Worm (Caenorhabditis elegans) whole organism, young adult: ENCODE results near the gene exos-1.

ENCODE experiments used
- B0035.1 ChIP-seq: sonication (generic microtip); optimal IDR thresholded peaks from 2 replicates; lab custom pipeline; 2016; ENCODE audit warnings: missing genetic modification characterization, mild to moderate bottlenecking, missing compliant biosample characterization, missing genotype, missing genetic modification reagents
- B0261.1 ChIP-seq: sonication (generic microtip); optimal IDR thresholded peaks from 2 replicates; lab custom pipeline; 2016; ENCODE audit warnings: mild to moderate bottlenecking, missing genetic modification characterization, moderate library complexity, missing compliant biosample characterization
- F10E7.11 ChIP-seq: sonication (generic microtip); optimal IDR thresholded peaks from 2 replicates; lab custom pipeline; 2017; ENCODE audit warnings: mild to moderate bottlenecking, missing genetic modification characterization, moderate library complexity, missing compliant biosample characterization
- F33H1.4 ChIP-seq: fragments of 200-800 bp; sonication (Bioruptor generic); IDR thresholded peaks from 2 replicates; pipeline ENCODE4 v1.3.6; 2022; ENCODE audit warnings: missing genetic modification reagents, missing genetic modification characterization, missing compliant biosample characterization
- F39B2.1 ChIP-seq: fragments of 200-800 bp; sonication (Bioruptor generic); IDR thresholded peaks from 2 replicates; pipeline ENCODE4 v1.3.6; 2022; ENCODE audit warnings: missing genetic modification reagents, missing genetic modification characterization, missing compliant biosample characterization
- T26A5.8 ChIP-seq: sonication (generic microtip); optimal IDR thresholded peaks from 2 replicates; lab custom pipeline; 2016; ENCODE audit warnings: missing genetic modification characterization, missing compliant biosample characterization
- Y53F4B.3 ChIP-seq: fragments of 200-800 bp; sonication (Bioruptor generic); IDR thresholded peaks from 2 replicates; pipeline ENCODE4 v1.3.6; 2022; ENCODE audit warnings: missing genetic modification reagents, missing genetic modification characterization, missing compliant biosample characterization
- Y53G8AR.9 ChIP-seq: fragments of 200-800 bp; sonication (Bioruptor generic); conservative IDR thresholded peaks from 2 replicates; pipeline ENCODE4 v1.3.6; 2022; ENCODE audit warnings: missing genetic modification reagents, missing genetic modification characterization, missing compliant biosample characterization
- Y67H2A.10 ChIP-seq: fragments of 200-800 bp; sonication (Bioruptor generic); conservative IDR thresholded peaks from 2 replicates; pipeline ENCODE4 v1.3.6; 2022; ENCODE audit warnings: missing genetic modification reagents, missing genetic modification characterization, missing compliant biosample characterization
- Y79H2A.3 ChIP-seq: fragments of 200-800 bp; sonication (Bioruptor generic); conservative IDR thresholded peaks from 2 replicates; pipeline ENCODE4 v1.3.6; 2022; ENCODE audit warnings: missing genetic modification reagents, missing genetic modification characterization, missing compliant biosample characterization
- aptf-2 ChIP-seq: fragments of 200-800 bp; sonication (Bioruptor generic); conservative IDR thresholded peaks from 2 replicates; pipeline ENCODE4 v1.3.6; 2022; ENCODE audit warnings: missing genetic modification reagents, missing genetic modification characterization, missing compliant biosample characterization
- attf-3 ChIP-seq: fragments of 200-800 bp; sonication (Bioruptor generic); conservative IDR thresholded peaks from 2 replicates; pipeline ENCODE4 v1.3.6; 2022; ENCODE audit warnings: missing genetic modification reagents, missing genetic modification characterization, missing compliant biosample characterization
- bed-1 ChIP-seq: fragments of 200-800 bp; sonication (Bioruptor generic); IDR thresholded peaks from 2 replicates; pipeline ENCODE4 v1.3.6; 2022; ENCODE audit warnings: missing genetic modification reagents, missing genetic modification characterization, missing compliant biosample characterization
- dox-1 ChIP-seq: fragments of 200-800 bp; sonication (Bioruptor generic); IDR thresholded peaks from 2 replicates; pipeline ENCODE4 v1.3.6; 2022; ENCODE audit warnings: missing genetic modification reagents, missing genetic modification characterization, missing compliant biosample characterization
- dpff-1 ChIP-seq: sonication (generic microtip); optimal IDR thresholded peaks from 2 replicates; lab custom pipeline; 2017; ENCODE audit warnings: mild to moderate bottlenecking, missing genetic modification characterization, missing compliant biosample characterization
- dpl-1 ChIP-seq: fragments of 150-350 bp; optimal IDR thresholded peaks from 2 replicates; lab custom pipeline; 2014; ENCODE audit warnings: missing biosample characterization, missing genetic modification reagents, missing genetic modification characterization
- egl-44 ChIP-seq: fragments of 200-800 bp; sonication (Bioruptor generic); IDR thresholded peaks from 2 replicates; pipeline ENCODE4 v1.3.6; 2022; ENCODE audit warnings: missing genetic modification reagents, missing genetic modification characterization, missing compliant biosample characterization
- him-1 ChIP-seq: sonication (generic microtip); optimal IDR thresholded peaks from 2 replicates; lab custom pipeline; 2016; ENCODE audit warnings: missing genotype, missing genetic modification reagents, missing genetic modification characterization, missing compliant biosample characterization
- hmg-1.2 ChIP-seq: fragments of 200-800 bp; sonication (Bioruptor generic); IDR thresholded peaks from 2 replicates; pipeline ENCODE4 v1.3.6; 2022; ENCODE audit warnings: missing genetic modification reagents, missing genetic modification characterization, missing compliant biosample characterization
- hsf-1 ChIP-seq: fragments of 200-800 bp; sonication (Bioruptor generic); IDR thresholded peaks from 2 replicates; pipeline ENCODE4 v1.3.6; 2022; ENCODE audit warnings: missing genetic modification reagents, missing genetic modification characterization, missing compliant biosample characterization
- let-526 ChIP-seq: fragments of 200-800 bp; sonication (Bioruptor generic); IDR thresholded peaks from 2 replicates; pipeline ENCODE4 v1.3.6; 2022; ENCODE audit warnings: missing genetic modification reagents, missing genetic modification characterization, missing compliant biosample characterization
- let-607 ChIP-seq, 2 experiments: fragments of 200-800 bp in 1 of 2; sonication (Bioruptor generic) in 1 of 2; sonication (generic microtip) in 1 of 2; optimal IDR thresholded peaks; 2 replicates each; lab custom pipeline; 2016 to 2018; ENCODE audit warnings: mild to moderate bottlenecking in 2 of 2, missing compliant biosample characterization in 2 of 2, missing genetic modification characterization in 2 of 2, moderate library complexity in 2 of 2, missing genotype in 1 of 2
- lin-26 ChIP-seq: fragments of 200-800 bp; sonication (Bioruptor generic); IDR thresholded peaks from 2 replicates; pipeline ENCODE4 v1.3.6; 2022; ENCODE audit warnings: missing genetic modification reagents, missing genetic modification characterization, missing compliant biosample characterization
- lin-35 ChIP-seq, 3 experiments: fragments of 150-350 bp in 2 of 3; sonication (generic microtip) in 1 of 3; optimal IDR thresholded peaks; 2 replicates each; lab custom pipeline; 2014 to 2018; ENCODE audit warnings: missing biosample characterization in 3 of 3, missing genetic modification characterization in 3 of 3, missing genetic modification reagents in 3 of 3
- lin-54 ChIP-seq: fragments of 200-800 bp; sonication (Bioruptor generic); optimal IDR thresholded peaks from 2 replicates; lab custom pipeline; 2018; ENCODE audit warnings: mild to moderate bottlenecking, missing genetic modification characterization, missing compliant biosample characterization
- lsl-1 ChIP-seq: fragments of 200-800 bp; sonication (Bioruptor generic); optimal IDR thresholded peaks from 2 replicates; lab custom pipeline; 2018; ENCODE audit warnings: mild to moderate bottlenecking, missing genetic modification characterization, moderate library complexity, missing compliant biosample characterization
- madf-3 ChIP-seq: fragments of 200-800 bp; sonication (Bioruptor generic); IDR thresholded peaks from 2 replicates; pipeline ENCODE4 v1.3.6; 2022; ENCODE audit warnings: missing genetic modification reagents, missing genetic modification characterization, missing compliant biosample characterization
- mxl-1 ChIP-seq: sonication (generic microtip); optimal IDR thresholded peaks from 2 replicates; lab custom pipeline; 2016; ENCODE audit warnings: missing genetic modification characterization, missing compliant biosample characterization
- nfya-2 ChIP-seq: fragments of 200-800 bp; sonication (Bioruptor generic); IDR thresholded peaks from 2 replicates; pipeline ENCODE4 v1.3.6; 2022; ENCODE audit warnings: missing genetic modification reagents, missing genetic modification characterization, missing compliant biosample characterization
- nhr-120 ChIP-seq: fragments of 200-800 bp; sonication (Bioruptor generic); IDR thresholded peaks from 2 replicates; pipeline ENCODE4 v1.3.6; 2022; ENCODE audit warnings: missing genetic modification characterization, missing compliant biosample characterization
- nhr-90 ChIP-seq: sonication (generic microtip); optimal IDR thresholded peaks from 2 replicates; lab custom pipeline; 2016; ENCODE audit warnings: missing genotype, mild to moderate bottlenecking, missing genetic modification characterization, missing compliant biosample characterization
- pha-4 ChIP-seq: fragments of 150-350 bp; sonication (generic microtip); optimal IDR thresholded peaks from 2 replicates; lab custom pipeline; 2014; ENCODE audit warnings: missing biosample characterization, missing genetic modification reagents, missing genetic modification characterization
- repo-1 ChIP-seq: sonication (generic microtip); optimal IDR thresholded peaks from 2 replicates; lab custom pipeline; 2017; ENCODE audit warnings: mild to moderate bottlenecking, missing genetic modification characterization, missing compliant biosample characterization
- snpc-1.1 ChIP-seq: sonication (generic microtip); optimal IDR thresholded peaks from 2 replicates; lab custom pipeline; 2017; ENCODE audit warnings: missing genetic modification characterization, mild to moderate bottlenecking, missing compliant biosample characterization, antibody characterized with exemption, moderate library complexity, missing genotype, missing genetic modification reagents; ENCODE audit not compliant: insufficient read depth
- snpc-1.3 ChIP-seq: sonication (generic microtip); optimal IDR thresholded peaks from 2 replicates; lab custom pipeline; 2017; ENCODE audit warnings: missing genetic modification characterization, mild to moderate bottlenecking, missing compliant biosample characterization, antibody characterized with exemption, moderate library complexity, missing genotype, missing genetic modification reagents; ENCODE audit not compliant: insufficient read depth
- snpc-3.4 ChIP-seq: sonication (generic microtip); optimal IDR thresholded peaks from 2 replicates; lab custom pipeline; 2017; ENCODE audit warnings: missing genetic modification characterization, mild to moderate bottlenecking, missing compliant biosample characterization, antibody characterized with exemption, moderate library complexity, missing genotype, missing genetic modification reagents
- snpc-4 ChIP-seq, 5 experiments: fragments of 150-350 bp in 1 of 5; sonication (generic microtip) in 4 of 5; optimal IDR thresholded peaks; 2 replicates each; lab custom pipeline; 2014 to 2018; ENCODE audit warnings: missing genetic modification characterization in 5 of 5, missing biosample characterization in 3 of 5, antibody characterized with exemption in 2 of 5, mild to moderate bottlenecking in 2 of 5, missing compliant biosample characterization in 2 of 5, missing genotype in 2 of 5, moderate library complexity in 2 of 5, missing genetic modification reagents in 1 of 5
- somi-1 ChIP-seq: fragments of 200-800 bp; sonication (Bioruptor generic); optimal IDR thresholded peaks from 2 replicates; lab custom pipeline; 2018; ENCODE audit warnings: mild to moderate bottlenecking, missing genetic modification characterization, missing compliant biosample characterization
- xnd-1 ChIP-seq: sonication (generic microtip); optimal IDR thresholded peaks from 2 replicates; lab custom pipeline; 2016; ENCODE audit warnings: missing genotype, missing genetic modification reagents, missing genetic modification characterization, missing compliant biosample characterization
- zfh-2 ChIP-seq: fragments of 200-800 bp; sonication (Bioruptor generic); conservative IDR thresholded peaks from 2 replicates; pipeline ENCODE4 v1.3.6; 2022; ENCODE audit warnings: missing genetic modification reagents, missing genetic modification characterization, missing compliant biosample characterization
- ztf-26 ChIP-seq: sonication (generic microtip); optimal IDR thresholded peaks from 2 replicates; lab custom pipeline; 2017; ENCODE audit warnings: missing genetic modification characterization, missing compliant biosample characterization

exos-1 gene

DNA sequence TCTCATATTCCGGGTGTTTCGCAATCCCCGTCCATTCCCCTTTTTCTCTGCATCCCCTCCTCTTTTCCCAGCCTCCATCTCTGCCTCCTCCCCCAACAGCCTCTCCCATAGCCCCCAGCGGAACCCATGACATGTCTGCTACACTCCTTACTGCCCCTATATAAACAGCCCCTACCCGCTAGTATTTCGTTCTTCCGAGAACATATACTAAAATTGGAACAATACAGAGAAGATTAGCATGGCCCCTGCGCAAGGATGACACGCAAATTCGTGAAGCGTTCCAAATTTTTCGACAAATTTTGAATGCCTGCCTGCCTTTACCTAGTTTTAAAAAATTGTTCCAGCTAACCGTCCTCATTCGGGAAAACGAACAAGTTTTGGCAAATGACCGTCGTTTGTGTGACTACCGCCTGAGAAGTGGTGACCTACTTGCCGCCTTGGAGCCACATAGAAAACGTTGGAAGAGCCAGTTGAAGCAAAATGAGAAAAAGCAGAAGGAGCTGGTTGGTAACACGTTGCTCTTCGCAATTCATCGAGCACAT is 19.3 kb upstream of the exos-1 start (continued):
- TF ChIP-seq Y53F4B.3 (GFP tag; lab: Robert Waterston, UW) (peak; percentile 48; the same call in 1 of the 2 replicates), F39B2.1 (GFP tag; lab: Robert Waterston, UW) (peak; percentile 84), Y79H2A.3 (peak; percentile 93), lin-26 (GFP tag; lab: Robert Waterston, UW) (peak; percentile 98), lin-35 (GFP tag; optimal IDR thresholded peaks at IDR 0.05; lab: Kevin White, UChicago) (peak in 2 of 3 experiments; percentile 65 to 93), snpc-3.4 (tag; lab: Kevin White, UChicago) (peak; percentile 97), ztf-26 (peak; percentile 95), repo-1 (tag; lab: Kevin White, UChicago) (peak; percentile 97), dpl-1 (GFP tag; lab: Kevin White, UChicago) (peak; percentile 44), hmg-1.2 (GFP tag; lab: Robert Waterston, UW) (peak; percentile 96), let-526 (GFP tag; lab: Robert Waterston, UW) (peak; percentile 93), attf-3 (GFP tag; lab: Robert Waterston, UW) (peak; percentile 67), snpc-1.3 (tag; lab: Kevin White, UChicago) (peak; percentile 94), aptf-2 (GFP tag; lab: Robert Waterston, UW) (peak; percentile 71), hsf-1 (peak; percentile 79)

DNA sequence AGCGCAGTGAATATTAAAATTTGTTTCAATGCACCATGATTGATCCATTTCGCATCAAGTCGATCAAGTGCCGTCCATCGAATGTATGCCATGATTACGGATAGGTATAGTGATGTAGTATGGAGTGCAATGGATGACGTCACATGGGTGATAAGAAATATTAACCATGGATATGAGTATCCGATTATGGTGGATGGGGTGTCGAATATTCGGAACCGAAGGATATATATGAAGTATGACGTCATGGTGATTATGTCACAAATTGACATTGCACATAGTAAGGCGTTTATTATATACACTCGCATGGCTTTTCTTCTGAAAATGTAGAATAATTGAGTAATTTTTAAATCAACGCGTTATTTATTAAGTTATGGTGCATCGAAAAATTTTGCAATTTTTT is 14.8 kb upstream of the exos-1 start:
- no peak for TF ChIP-seq nfya-2
- TF ChIP-seq mxl-1, result no peak
- TF ChIP-seq F10E7.11 (tag; lab: Kevin White, UChicago), result no peak
- TF ChIP-seq bed-1 (GFP tag; lab: Robert Waterston, UW), result no peak
- TF ChIP-seq nhr-120, result no peak
- no peak for TF ChIP-seq dox-1 (GFP tag; lab: Robert Waterston, UW)
- no peak for TF ChIP-seq egl-44 (GFP tag; lab: Robert Waterston, UW)
- TF ChIP-seq madf-3 (GFP tag; lab: Robert Waterston, UW), result no peak
- no peak for TF ChIP-seq Y53G8AR.9 (GFP tag; lab: Robert Waterston, UW)
- TF ChIP-seq lin-26 (GFP tag; lab: Robert Waterston, UW), result no peak
- TF ChIP-seq pha-4 (tag; lab: Kevin White, UChicago), result no peak
- TF ChIP-seq dpff-1 (tag; lab: Kevin White, UChicago), result no peak
- no peak for TF ChIP-seq somi-1 (GFP tag; lab: Kevin White, UChicago)

DNA sequence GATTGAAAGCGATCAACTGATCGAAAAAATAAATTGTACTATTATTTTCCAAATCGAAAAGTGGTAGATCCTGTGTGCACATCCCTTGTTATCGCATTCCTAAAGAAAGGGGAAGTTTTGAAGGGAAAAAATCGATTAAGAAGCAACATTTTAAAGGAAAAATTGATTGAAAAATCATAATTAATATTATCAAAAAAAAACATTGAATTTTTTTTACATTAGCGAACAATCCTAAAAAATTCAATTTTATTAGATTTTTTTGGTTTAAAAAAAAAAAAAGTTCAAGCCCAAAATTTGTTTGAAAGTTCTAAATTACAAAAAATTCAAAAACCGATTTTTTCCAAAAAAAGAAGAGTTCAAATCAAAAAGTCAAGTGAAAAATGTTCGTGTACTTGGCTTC is 13.7 kb upstream of the exos-1 start, which contains the start of gene dmsr-5:
TSS of gene dmsr-5 (minus strand) at position 101 of the 400 bp plus-strand sequence.
- no peak for TF ChIP-seq let-607 (tag; optimal IDR thresholded peaks at IDR 0.05; lab: Kevin White, UChicago)
- no peak for TF ChIP-seq B0261.1 (tag; lab: Kevin White, UChicago)
- TF ChIP-seq B0035.1, result no peak
- no peak for TF ChIP-seq lsl-1 (GFP tag; lab: Kevin White, UChicago)
- TF ChIP-seq snpc-3.4 (tag; lab: Kevin White, UChicago), result no peak
- TF ChIP-seq T26A5.8 (tag; lab: Kevin White, UChicago), result no peak
- no peak for TF ChIP-seq him-1 (tag; lab: Kevin White, UChicago)
- no peak for TF ChIP-seq nhr-120
- no peak for TF ChIP-seq snpc-4 (GFP tag; optimal IDR thresholded peaks at IDR 0.05; lab: Kevin White, UChicago)
- no peak for TF ChIP-seq snpc-4 (tag; optimal IDR thresholded peaks at IDR 0.05; lab: Kevin White, UChicago)
- TF ChIP-seq Y79H2A.3, result no peak
- TF ChIP-seq zfh-2 (GFP tag; lab: Robert Waterston, UW), result no peak
- no peak for TF ChIP-seq xnd-1 (tag; lab: Kevin White, UChicago)
- TF ChIP-seq snpc-1.1 (tag; lab: Kevin White, UChicago), result no peak
- no peak for TF ChIP-seq nhr-90
- no peak for TF ChIP-seq lin-54 (GFP tag; lab: Kevin White, UChicago)
- TF ChIP-seq dpff-1 (tag; lab: Kevin White, UChicago), result no peak
- no peak for TF ChIP-seq F33H1.4 (GFP tag; lab: Robert Waterston, UW)
- TF ChIP-seq Y67H2A.10 (GFP tag; lab: Robert Waterston, UW), result no peak
